Worm (Caenorhabditis elegans): ENCODE data around the gene gei-6.
A peak's percentile ranks its signal among the peaks of the same experiment; 100 is the strongest.

Gene gei-6

DNA sequence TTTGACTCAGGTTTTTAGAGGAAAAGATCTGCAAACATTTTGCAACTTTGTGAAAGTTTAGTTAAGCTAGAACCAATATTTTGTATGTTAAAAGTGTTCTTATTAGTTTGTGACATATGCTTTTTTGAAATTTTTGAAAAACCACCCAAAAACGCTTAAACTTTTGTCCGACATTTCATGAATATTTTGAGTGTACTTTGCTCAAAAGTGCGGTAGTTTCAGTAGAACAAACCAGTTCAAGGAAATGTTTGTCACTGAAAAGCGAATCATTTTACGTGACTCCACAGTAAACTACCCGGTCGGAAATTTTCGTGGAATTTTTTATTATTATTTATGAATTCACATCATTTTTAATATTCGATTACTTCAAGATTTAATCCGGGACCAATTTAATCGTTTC, 46.1 kb downstream of the gei-6 start, which contains the start of gene pitr-5:
Gene pitr-5 (plus strand): TSS at position 301 of the 400 bp plus-strand sequence.
- TF ChIP-seq K12H6.12 (tag; optimal IDR thresholded peaks at IDR 0.05) (no peak), ztf-18 (tag; optimal IDR thresholded peaks at IDR 0.05) (no peak)

DNA sequence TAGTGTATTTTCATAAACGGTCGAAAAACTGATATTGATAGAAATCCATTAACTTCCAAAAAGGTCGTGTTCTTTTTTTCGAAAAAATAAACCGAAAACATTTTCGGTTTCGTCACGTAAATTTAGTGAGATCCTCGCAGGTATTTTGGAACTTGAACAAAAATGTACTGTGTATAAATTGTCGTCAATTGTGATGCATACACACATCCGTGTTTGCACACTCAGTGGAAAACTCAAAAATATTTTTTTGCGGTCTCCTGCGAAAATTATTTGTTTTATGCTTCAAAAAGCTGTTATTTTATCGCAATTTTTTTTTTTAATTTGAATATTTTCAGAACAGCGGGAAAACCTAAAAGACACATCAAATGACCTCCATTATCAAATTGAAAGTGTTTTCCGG, 51.8 kb downstream of the gei-6 start, which contains the start of gene cpsf-2:
Gene cpsf-2 (plus strand): TSS at position 330 of the 400 bp plus-strand sequence.
- TF ChIP-seq efl-1 (GFP tag; optimal IDR thresholded peaks at IDR 0.05) (peak; percentile 3), snpc-1.3 (tag; optimal IDR thresholded peaks at IDR 0.05; ENCODE audit: insufficient read depth) (no peak), atf-7 (tag; optimal IDR thresholded peaks at IDR 0.05) (no peak)

Measured in whole organism, young adult.